Worm (Caenorhabditis elegans) whole organism, L4 larva: Measurements from ENCODE around the gene atf-6.

Experiments
- D1046.2 ChIP-seq: fragments of 200-800 bp; sonication (Bioruptor generic); IDR thresholded peaks from 2 replicates; pipeline ENCODE4 v1.3.6; 2022; ENCODE audit warnings: missing genetic modification characterization, missing compliant biosample characterization
- F37D6.2 ChIP-seq: sonication (generic microtip); optimal IDR thresholded peaks from 2 replicates; lab custom pipeline; 2016; ENCODE audit warnings: mild to moderate bottlenecking, missing genetic modification characterization, missing compliant biosample characterization
- F44E2.7 ChIP-seq: fragments of 200-800 bp; sonication (Bioruptor generic); IDR thresholded peaks from 2 replicates; pipeline ENCODE4 v2.1.2; 2022; ENCODE audit warnings: missing genetic modification characterization, missing compliant biosample characterization
- F49E8.2 ChIP-seq: sonication (generic microtip); optimal IDR thresholded peaks from 2 replicates; lab custom pipeline; 2016; ENCODE audit warnings: missing compliant biosample characterization, mild to moderate bottlenecking, missing genetic modification characterization, borderline replicate concordance
- Y105C5A.15 ChIP-seq: fragments of 200-800 bp; sonication (Bioruptor generic); IDR thresholded peaks from 2 replicates; pipeline ENCODE4 v1.3.6; 2022; ENCODE audit warnings: missing genetic modification characterization, missing compliant biosample characterization
- Y75B8A.6 ChIP-seq: fragments of 200-800 bp; sonication (Bioruptor generic); IDR thresholded peaks from 2 replicates; pipeline ENCODE4 v1.3.6; 2022; ENCODE audit warnings: missing genetic modification reagents, missing genetic modification characterization, missing compliant biosample characterization
- aha-1 ChIP-seq: fragments of 150-350 bp; peaks from one replicate; lab custom pipeline; 2014; ENCODE audit warnings: missing biosample characterization, missing genetic modification characterization
- ama-1 ChIP-seq: fragments of 150-350 bp; optimal IDR thresholded peaks from 2 replicates; lab custom pipeline; 2014; ENCODE audit warnings: inconsistent platforms, mixed read lengths
- ceh-20 ChIP-seq: fragments of 200-800 bp; sonication (Bioruptor generic); IDR thresholded peaks from 2 replicates; pipeline ENCODE4 v1.3.6; 2022; ENCODE audit warnings: missing genetic modification reagents, missing genetic modification characterization, missing compliant biosample characterization
- ceh-32 ChIP-seq: sonication (generic microtip); optimal IDR thresholded peaks from 2 replicates; lab custom pipeline; 2016; ENCODE audit warnings: mild to moderate bottlenecking, missing genetic modification characterization, missing compliant biosample characterization; ENCODE audit not compliant: poor library complexity
- ceh-62 ChIP-seq: sonication (generic microtip); optimal IDR thresholded peaks from 2 replicates; lab custom pipeline; 2017; ENCODE audit warnings: missing biosample characterization, missing genetic modification characterization
- ctbp-1 ChIP-seq: fragments of 200-800 bp; sonication (Bioruptor generic); IDR thresholded peaks from 2 replicates; pipeline ENCODE4 v1.3.6; 2022; ENCODE audit warnings: missing genetic modification reagents, missing genetic modification characterization, missing compliant biosample characterization
- dmd-6 ChIP-seq: fragments of 200-800 bp; sonication (Bioruptor generic); IDR thresholded peaks from 2 replicates; pipeline ENCODE4 v1.3.6; 2022; ENCODE audit warnings: missing genetic modification reagents, missing genetic modification characterization, missing compliant biosample characterization
- dmd-9 ChIP-seq: fragments of 200-800 bp; sonication (Bioruptor generic); IDR thresholded peaks from 2 replicates; pipeline ENCODE4 v1.3.6; 2022; ENCODE audit warnings: missing genetic modification reagents, missing genetic modification characterization, missing compliant biosample characterization
- dpl-1 ChIP-seq: fragments of 150-350 bp; optimal IDR thresholded peaks from 2 replicates; lab custom pipeline; 2014; ENCODE audit warnings: missing biosample characterization, missing genetic modification reagents, missing genetic modification characterization
- dve-1 ChIP-seq: sonication (generic microtip); optimal IDR thresholded peaks from 2 replicates; lab custom pipeline; 2017; ENCODE audit warnings: antibody characterized with exemption, mild to moderate bottlenecking, missing genetic modification characterization, missing compliant biosample characterization; ENCODE audit not compliant: insufficient read depth
- gei-8 ChIP-seq: fragments of 200-800 bp; sonication (Bioruptor generic); optimal IDR thresholded peaks from 2 replicates; lab custom pipeline; 2018; ENCODE audit warnings: mild to moderate bottlenecking, missing genetic modification characterization, missing compliant biosample characterization
- hif-1 ChIP-seq, 2 experiments: sonication (generic microtip); optimal IDR thresholded peaks; 2 replicates each; lab custom pipeline; 2016 to 2017; ENCODE audit warnings: missing compliant biosample characterization in 2 of 2, missing genetic modification characterization in 2 of 2, missing genetic modification reagents in 2 of 2, missing genotype in 2 of 2, mild to moderate bottlenecking in 1 of 2
- hlh-11 ChIP-seq: fragments of 200-800 bp; sonication (Bioruptor generic); optimal IDR thresholded peaks from 2 replicates; lab custom pipeline; 2018; ENCODE audit warnings: mild to moderate bottlenecking, missing genetic modification characterization, missing compliant biosample characterization
- hmg-1.1 ChIP-seq: fragments of 200-800 bp; sonication (Bioruptor generic); IDR thresholded peaks from 2 replicates; pipeline ENCODE4 v1.3.6; 2022; ENCODE audit warnings: missing genetic modification reagents, missing genetic modification characterization, missing compliant biosample characterization
- jun-1 ChIP-seq: fragments of 150-350 bp; optimal IDR thresholded peaks from 2 replicates; lab custom pipeline; 2014; ENCODE audit warnings: missing biosample characterization, missing genetic modification reagents, missing genetic modification characterization
- lin-38 ChIP-seq: fragments of 200-800 bp; sonication (Bioruptor generic); IDR thresholded peaks from 2 replicates; pipeline ENCODE4 v1.3.6; 2022; ENCODE audit warnings: missing genetic modification reagents, missing genetic modification characterization, missing compliant biosample characterization
- lin-39 ChIP-seq: fragments of 150-350 bp; optimal IDR thresholded peaks from 2 replicates; lab custom pipeline; 2014; ENCODE audit warnings: missing biosample characterization, missing genetic modification reagents, missing genetic modification characterization
- lir-3 ChIP-seq: sonication (generic microtip); optimal IDR thresholded peaks from 2 replicates; lab custom pipeline; 2016; ENCODE audit warnings: mild to moderate bottlenecking, missing genetic modification characterization, missing compliant biosample characterization
- lsy-2 ChIP-seq, 2 experiments: fragments of 150-350 bp in 1 of 2; sonication (generic microtip) in 1 of 2; optimal IDR thresholded peaks; 2 replicates each; lab custom pipeline; 2014 to 2017; ENCODE audit warnings: missing biosample characterization in 2 of 2, missing genetic modification characterization in 2 of 2
- madf-9 ChIP-seq: fragments of 200-800 bp; sonication (Bioruptor generic); conservative IDR thresholded peaks from 2 replicates; pipeline ENCODE4 v1.3.6; 2022; ENCODE audit warnings: missing genetic modification reagents, missing genetic modification characterization, missing compliant biosample characterization
- mdl-1 ChIP-seq, 2 experiments: fragments of 150-350 bp in 1 of 2; sonication (generic microtip) in 1 of 2; optimal IDR thresholded peaks; 2 replicates each; lab custom pipeline; 2014 to 2017; ENCODE audit warnings: missing biosample characterization in 2 of 2, missing genetic modification characterization in 2 of 2
- mep-1 ChIP-seq: fragments of 150-350 bp; sonication (generic microtip); optimal IDR thresholded peaks from 3 replicates; lab custom pipeline; 2014; ENCODE audit warnings: missing biosample characterization, missing genetic modification characterization
- mes-2 ChIP-seq: sonication (generic microtip); optimal IDR thresholded peaks from 2 replicates; lab custom pipeline; 2016; ENCODE audit warnings: missing genotype, mild to moderate bottlenecking, missing genetic modification characterization, missing compliant biosample characterization; ENCODE audit not compliant: poor library complexity, severe bottlenecking
- mxl-3 ChIP-seq: fragments of 200-800 bp; sonication (Bioruptor generic); optimal IDR thresholded peaks from 2 replicates; lab custom pipeline; 2018; ENCODE audit warnings: mild to moderate bottlenecking, missing genetic modification characterization, missing compliant biosample characterization
- nhr-10 ChIP-seq: fragments of 150-350 bp; optimal IDR thresholded peaks from 2 replicates; lab custom pipeline; 2014; ENCODE audit warnings: missing biosample characterization, missing genetic modification characterization
- nhr-11 ChIP-seq: fragments of 150-350 bp; optimal IDR thresholded peaks from 2 replicates; lab custom pipeline; 2014; ENCODE audit warnings: missing biosample characterization, missing genetic modification characterization
- nhr-25 ChIP-seq: sonication (generic microtip); optimal IDR thresholded peaks from 2 replicates; lab custom pipeline; 2017; ENCODE audit warnings: missing genetic modification characterization, mild to moderate bottlenecking, missing compliant biosample characterization, antibody characterized with exemption, moderate library complexity, borderline replicate concordance; ENCODE audit not compliant: insufficient read depth
- nhr-28 ChIP-seq: fragments of 150-350 bp; optimal IDR thresholded peaks from 2 replicates; lab custom pipeline; 2014; ENCODE audit warnings: missing biosample characterization, missing genetic modification characterization
- nhr-42 ChIP-seq: fragments of 200-800 bp; sonication (Bioruptor generic); IDR thresholded peaks from 2 replicates; pipeline ENCODE4 v1.3.6; 2022; ENCODE audit warnings: missing genetic modification characterization, missing compliant biosample characterization
- nhr-6 ChIP-seq: fragments of 150-350 bp; optimal IDR thresholded peaks from 2 replicates; lab custom pipeline; 2014; ENCODE audit warnings: missing biosample characterization, missing genetic modification characterization
- nhr-76 ChIP-seq: fragments of 150-350 bp; optimal IDR thresholded peaks from 2 replicates; lab custom pipeline; 2014; ENCODE audit warnings: missing biosample characterization, missing genetic modification characterization
- pha-4 ChIP-seq, 2 experiments: fragments of 150-350 bp in 1 of 2; fragments of 200-800 bp in 1 of 2; sonication (Bioruptor generic) in 1 of 2; IDR thresholded peaks in 1 of 2; optimal IDR thresholded peaks in 1 of 2; 2 replicates each; pipeline versions ENCODE4 v1.3.6 to Lab custom; 2014 to 2022; ENCODE audit warnings: missing genetic modification characterization in 2 of 2, missing genetic modification reagents in 2 of 2, missing biosample characterization in 1 of 2, missing compliant biosample characterization in 1 of 2
- php-3 ChIP-seq: fragments of 200-800 bp; sonication (Bioruptor generic); IDR thresholded peaks from 2 replicates; pipeline ENCODE4 v1.3.6; 2022; ENCODE audit warnings: missing genetic modification reagents, missing genetic modification characterization, missing compliant biosample characterization
- pqm-1 ChIP-seq: sonication (generic microtip); optimal IDR thresholded peaks from 2 replicates; lab custom pipeline; 2017; ENCODE audit warnings: missing biosample characterization, missing genetic modification characterization
- rbr-2 ChIP-seq: sonication (generic microtip); optimal IDR thresholded peaks from 2 replicates; lab custom pipeline; 2016; ENCODE audit warnings: missing genotype, missing genetic modification characterization, missing compliant biosample characterization
- saeg-2 ChIP-seq: fragments of 200-800 bp; sonication (Bioruptor generic); IDR thresholded peaks from 2 replicates; pipeline ENCODE4 v1.3.6; 2022; ENCODE audit warnings: missing genetic modification reagents, missing genetic modification characterization, missing compliant biosample characterization
- snpc-4 ChIP-seq: fragments of 150-350 bp; optimal IDR thresholded peaks from 2 replicates; lab custom pipeline; 2014; ENCODE audit warnings: missing biosample characterization, missing genetic modification characterization
- spr-3 ChIP-seq: fragments of 200-800 bp; sonication (Bioruptor generic); optimal IDR thresholded peaks from 2 replicates; lab custom pipeline; 2018; ENCODE audit warnings: mild to moderate bottlenecking, missing genetic modification characterization, missing compliant biosample characterization
- unc-130 ChIP-seq: sonication (generic microtip); optimal IDR thresholded peaks from 2 replicates; lab custom pipeline; 2016; ENCODE audit warnings: missing genetic modification reagents, missing genetic modification characterization, missing compliant biosample characterization
- unc-62 ChIP-seq, 3 experiments: fragments of 150-350 bp in 1 of 3; sonication (generic microtip); optimal IDR thresholded peaks in 2 of 3; peaks in 1 of 3; 1 replicate in 1 of 3; 2 replicates in 2 of 3; lab custom pipeline; 2014 to 2017; ENCODE audit warnings: missing biosample characterization in 3 of 3, missing genetic modification characterization in 3 of 3, missing genetic modification reagents in 3 of 3, missing genotype in 1 of 3
- zag-1 ChIP-seq: fragments of 150-350 bp; optimal IDR thresholded peaks from 2 replicates; lab custom pipeline; 2014; ENCODE audit warnings: missing biosample characterization, missing genetic modification characterization

Gene atf-6

DNA sequence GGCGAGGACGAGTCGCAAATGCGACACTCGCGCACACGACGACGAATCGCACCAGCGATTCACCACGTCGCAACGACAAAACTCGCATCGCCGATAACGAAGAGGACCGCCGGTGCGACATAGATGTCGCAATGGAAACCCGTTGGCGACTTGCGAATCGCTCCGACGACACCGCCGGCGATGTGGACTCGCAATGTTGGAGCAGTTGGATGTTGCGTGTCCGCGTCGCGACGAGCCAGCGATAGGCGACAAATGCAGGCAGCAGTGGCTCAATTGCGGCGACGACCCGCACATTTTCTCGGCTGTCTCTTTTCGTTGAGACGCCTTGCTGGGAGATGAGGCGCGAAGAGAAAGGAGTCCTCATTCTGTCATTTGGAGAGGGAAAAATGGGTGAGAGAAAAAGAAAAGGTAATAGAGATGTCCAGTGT is 28.6 kb upstream of the atf-6 start (continued):
- TF ChIP-seq F49E8.2 (tag; lab: Kevin White, UChicago), result no peak
- TF ChIP-seq nhr-42, result no peak
- peak; percentile 47 for TF ChIP-seq mxl-3 (GFP tag; lab: Kevin White, UChicago)
- TF ChIP-seq spr-3 (GFP tag; lab: Kevin White, UChicago), result no peak
- peak; percentile 2 for TF ChIP-seq nhr-11 (tag; lab: Kevin White, UChicago)
- TF ChIP-seq mdl-1 (tag; optimal IDR thresholded peaks at IDR 0.05; lab: Kevin White, UChicago), result no peak
- no peak for TF ChIP-seq snpc-4
- TF ChIP-seq dmd-9 (GFP tag; lab: Robert Waterston, UW), result no peak
- TF ChIP-seq madf-9, result 0 out of 2 replicates have a peak, but pooled peaks have one; percentile 53
- TF ChIP-seq ceh-20 (GFP tag; lab: Robert Waterston, UW), result peak; percentile 46; the same call in 1 of the 2 replicates
- TF ChIP-seq pqm-1 (tag; lab: Kevin White, UChicago), result no peak
- TF ChIP-seq dmd-6, result 0 out of 2 replicates have a peak, but pooled peaks have one; percentile 52
- TF ChIP-seq ceh-62 (tag; lab: Kevin White, UChicago), result no peak

DNA sequence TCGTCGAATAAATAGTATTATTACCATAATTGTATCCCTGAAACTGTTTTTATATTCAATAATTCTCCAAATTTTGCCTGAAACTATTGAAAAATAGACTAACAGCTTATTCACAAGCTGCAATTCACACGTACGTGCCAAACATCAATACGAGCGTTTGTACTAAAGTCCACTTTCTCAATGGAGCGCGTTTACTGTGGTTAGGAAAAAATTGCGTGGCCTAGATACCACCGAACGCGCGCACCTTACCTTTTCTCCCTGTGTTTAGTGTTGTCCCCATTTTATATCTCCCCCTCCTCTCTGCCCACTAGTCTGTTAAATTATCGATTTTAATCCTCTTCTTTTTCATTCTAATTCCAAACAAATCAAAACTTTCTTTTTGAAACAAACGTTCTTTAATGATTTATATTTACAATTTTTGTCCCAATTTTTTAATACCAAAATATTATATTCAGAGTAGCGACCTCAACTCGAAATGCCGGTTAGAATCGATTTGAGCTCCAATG is 26.4 kb upstream of the atf-6 start, which contains the start of the genes T18D3.9 and T18D3.1:
Gene T18D3.9 (minus strand): TSS at position 168 of the 506 bp plus-strand sequence.
Gene T18D3.1 (plus strand): TSS at position 456 of the 506 bp plus-strand sequence.
- TF ChIP-seq ama-1 (lab: Kevin White, UChicago), result peak; percentile 17
- TF ChIP-seq zag-1 (tag; lab: Kevin White, UChicago), result no peak
- TF ChIP-seq mes-2 (tag; lab: Kevin White, UChicago), result peak; percentile 72
- TF ChIP-seq pha-4 (GFP tag; IDR thresholded peaks at IDR 0.05; lab: Robert Waterston, UW), result no peak
- TF ChIP-seq pha-4 (tag; optimal IDR thresholded peaks at IDR 0.05; lab: Kevin White, UChicago), result peak; percentile 45
- peak; percentile 53 for TF ChIP-seq nhr-28
- TF ChIP-seq nhr-10 (tag; lab: Kevin White, UChicago), result no peak
- TF ChIP-seq dve-1 (tag; lab: Kevin White, UChicago), result peak; percentile 45
- no peak for TF ChIP-seq F44E2.7 (GFP tag; lab: Robert Waterston, UW)
- TF ChIP-seq F49E8.2 (tag; lab: Kevin White, UChicago), result no peak
- TF ChIP-seq unc-62 (GFP tag; optimal IDR thresholded peaks at IDR 0.05 in 1 of 2; lab: Kevin White, UChicago), result no peak
- TF ChIP-seq unc-62 (tag; optimal IDR thresholded peaks at IDR 0.05; lab: Kevin White, UChicago), result no peak
- TF ChIP-seq Y105C5A.15 (GFP tag; lab: Robert Waterston, UW), result no peak
- TF ChIP-seq jun-1, result no peak
- peak; percentile 100 for TF ChIP-seq aha-1 (tag; lab: Kevin White, UChicago)
- peak; percentile 36 for TF ChIP-seq dpl-1 (GFP tag; lab: Kevin White, UChicago)
- TF ChIP-seq mep-1 (tag; lab: Kevin White, UChicago), result peak; percentile 79
- 0 out of 2 replicates have a peak, but pooled peaks have one; percentile 44 for TF ChIP-seq hmg-1.1
- TF ChIP-seq dmd-6, result peak; percentile 21; the same call in 1 of the 2 replicates
- no peak for TF ChIP-seq ctbp-1 (GFP tag; lab: Robert Waterston, UW)
- no peak for TF ChIP-seq Y75B8A.6
- TF ChIP-seq mxl-3 (GFP tag; lab: Kevin White, UChicago), result peak; percentile 22
- TF ChIP-seq ceh-32, result no peak
- TF ChIP-seq unc-130 (GFP tag; lab: Kevin White, UChicago), result no peak
- TF ChIP-seq lir-3 (tag; lab: Kevin White, UChicago), result no peak
- peak; percentile 32 for TF ChIP-seq hlh-11
- no peak for TF ChIP-seq ceh-62 (tag; lab: Kevin White, UChicago)
- no peak for TF ChIP-seq D1046.2 (GFP tag; lab: Robert Waterston, UW)
- TF ChIP-seq lin-38 (GFP tag; lab: Robert Waterston, UW), result peak; percentile 89
- no peak for TF ChIP-seq lin-39 (tag; lab: Kevin White, UChicago)
- TF ChIP-seq php-3 (GFP tag; lab: Robert Waterston, UW), result 0 out of 2 replicates have a peak, but pooled peaks have one; percentile 11
- peak; percentile 37 for TF ChIP-seq nhr-25 (tag; lab: Kevin White, UChicago)
- no peak for TF ChIP-seq nhr-76 (tag; lab: Kevin White, UChicago)
- no peak for TF ChIP-seq F37D6.2 (tag; lab: Kevin White, UChicago)
- peak in 1 of 2 experiments; percentile 68 for TF ChIP-seq lsy-2 (tag; optimal IDR thresholded peaks at IDR 0.05; lab: Kevin White, UChicago)
- TF ChIP-seq pqm-1 (tag; lab: Kevin White, UChicago), result no peak
- TF ChIP-seq nhr-6 (tag; lab: Kevin White, UChicago), result peak; percentile 14
- TF ChIP-seq rbr-2 (tag; lab: Kevin White, UChicago), result peak; percentile 23
- peak; percentile 84 to 100 for TF ChIP-seq hif-1 (tag; optimal IDR thresholded peaks at IDR 0.05; lab: Kevin White, UChicago)
- no peak for TF ChIP-seq gei-8 (GFP tag; lab: Kevin White, UChicago)
- TF ChIP-seq saeg-2 (GFP tag; lab: Robert Waterston, UW), result no peak
